Fruit fly (Drosophila melanogaster) whole organism, embryonic: ENCODE data around the gene CG33306.

Source experiments
- CG2199 ChIP-seq: fragments of 200-800 bp; sonication (Bioruptor generic); IDR thresholded peaks from 3 replicates; pipeline ENCODE4 v1.3.6; 2022; ENCODE audit warnings: missing biosample characterization, missing genetic modification characterization
- CG2889 ChIP-seq: fragments of 200-800 bp; sonication (Bioruptor generic); IDR thresholded peaks from 3 replicates; pipeline ENCODE4 v1.3.6; 2022; ENCODE audit warnings: missing biosample characterization, missing genetic modification characterization
- CG7745 ChIP-seq: fragments of 200-800 bp; sonication (Bioruptor generic); optimal IDR thresholded peaks from 2 replicates; lab custom pipeline; 2018; ENCODE audit warnings: missing biosample characterization, mild to moderate bottlenecking, missing genetic modification characterization, moderate library complexity
- Mad ChIP-seq: fragments of 200-800 bp; sonication (Bioruptor generic); optimal IDR thresholded peaks from 2 replicates; lab custom pipeline; 2016; ENCODE audit warnings: missing biosample characterization, missing genetic modification characterization
- Max ChIP-seq: fragments of 200-800 bp; sonication (Bioruptor generic); optimal IDR thresholded peaks from 2 replicates; lab custom pipeline; 2016; ENCODE audit warnings: missing biosample characterization, mild to moderate bottlenecking, missing genetic modification characterization
- her ChIP-seq: fragments of 200-800 bp; sonication (Bioruptor generic); optimal IDR thresholded peaks from 2 replicates; lab custom pipeline; 2016; ENCODE audit warnings: missing biosample characterization, missing genetic modification characterization
- scrt ChIP-seq: fragments of 200-800 bp; sonication (Bioruptor generic); optimal IDR thresholded peaks from 2 replicates; lab custom pipeline; 2018; ENCODE audit warnings: missing biosample characterization, mild to moderate bottlenecking, missing genetic modification characterization, moderate library complexity
- ttk ChIP-seq: fragments of 200-800 bp; sonication (Bioruptor generic); IDR thresholded peaks from 2 replicates; pipeline ENCODE4 v2.1.2; 2022; ENCODE audit warnings: missing biosample characterization, missing genetic modification characterization

dm6 chr2L:13820176-13820575 is 23.4 kb downstream of the CG33306 start:
- no peak for TF ChIP-seq her
- TF ChIP-seq CG2199 (GFP tag; lab: Robert Waterston, UW), result no peak
- TF ChIP-seq ttk, result no peak
- TF ChIP-seq Mad (GFP tag; lab: Kevin White, UChicago), result no peak
- TF ChIP-seq CG7745 (tag; lab: Kevin White, UChicago), result no peak
- TF ChIP-seq Max (GFP tag; lab: Kevin White, UChicago), result no peak
- no peak for TF ChIP-seq CG2889 (GFP tag; lab: Robert Waterston, UW)
- TF ChIP-seq scrt (GFP tag; lab: Kevin White, UChicago), result no peak
